Worm (Caenorhabditis elegans) whole organism, early embryonic: ENCODE measurements around the gene ZK1251.3.

ENCODE experiments used
- B0310.2 ChIP-seq: sonication (generic microtip); optimal IDR thresholded peaks from 2 replicates; lab custom pipeline; 2016; ENCODE audit warnings: mild to moderate bottlenecking, missing genetic modification characterization, missing compliant biosample characterization
- F13C5.2 ChIP-seq: sonication (generic microtip); optimal IDR thresholded peaks from 2 replicates; lab custom pipeline; 2017; ENCODE audit warnings: mild to moderate bottlenecking, missing genetic modification characterization, inconsistent platforms, missing compliant biosample characterization
- aly-1 ChIP-seq: sonication (generic microtip); optimal IDR thresholded peaks from 2 replicates; lab custom pipeline; 2016; ENCODE audit warnings: missing genetic modification characterization, missing compliant biosample characterization
- ama-1 ChIP-seq: fragments of 150-350 bp; optimal IDR thresholded peaks from 2 replicates; lab custom pipeline; 2014
- ceh-13 ChIP-seq: fragments of 200-800 bp; sonication (Bioruptor generic); optimal IDR thresholded peaks from 2 replicates; lab custom pipeline; 2018; ENCODE audit warnings: mild to moderate bottlenecking, missing genetic modification characterization, missing compliant biosample characterization
- ceh-36 ChIP-seq: sonication (generic microtip); optimal IDR thresholded peaks from 2 replicates; lab custom pipeline; 2016; ENCODE audit warnings: missing genetic modification characterization, inconsistent platforms, missing compliant biosample characterization
- ets-7 ChIP-seq: sonication (generic microtip); optimal IDR thresholded peaks from 2 replicates; lab custom pipeline; 2016; ENCODE audit warnings: missing genotype, missing genetic modification characterization, missing compliant biosample characterization
- flt-1 ChIP-seq: fragments of 200-800 bp; sonication (Bioruptor generic); IDR thresholded peaks from 2 replicates; pipeline ENCODE4 v1.3.6; 2022; ENCODE audit warnings: missing genetic modification characterization, missing compliant biosample characterization
- hmbx-1 ChIP-seq: sonication (generic microtip); optimal IDR thresholded peaks from 2 replicates; lab custom pipeline; 2016; ENCODE audit warnings: mild to moderate bottlenecking, missing genetic modification characterization, missing compliant biosample characterization
- hmg-4 ChIP-seq: fragments of 200-800 bp; sonication (Bioruptor generic); optimal IDR thresholded peaks from 2 replicates; lab custom pipeline; 2018; ENCODE audit warnings: mild to moderate bottlenecking, missing genetic modification characterization, missing compliant biosample characterization
- hnd-1 ChIP-seq: sonication (generic microtip); optimal IDR thresholded peaks from 2 replicates; lab custom pipeline; 2016; ENCODE audit warnings: missing genetic modification characterization, missing compliant biosample characterization
- pes-1 ChIP-seq: fragments of 200-800 bp; sonication (Bioruptor generic); IDR thresholded peaks from 2 replicates; pipeline ENCODE4 v1.3.6; 2022; ENCODE audit warnings: missing genetic modification reagents, missing genetic modification characterization, missing compliant biosample characterization
- scrt-1 ChIP-seq: fragments of 200-800 bp; sonication (Bioruptor generic); IDR thresholded peaks from 2 replicates; pipeline ENCODE4 v1.3.6; 2022; ENCODE audit warnings: missing genetic modification characterization, missing compliant biosample characterization
- sea-1 ChIP-seq: fragments of 200-800 bp; sonication (Bioruptor generic); conservative IDR thresholded peaks from 2 replicates; pipeline ENCODE4 v1.3.6; 2022; ENCODE audit warnings: missing genetic modification characterization, missing compliant biosample characterization
- tbx-11 ChIP-seq: fragments of 200-800 bp; sonication (Bioruptor generic); IDR thresholded peaks from 2 replicates; pipeline ENCODE4 v1.3.6; 2022; ENCODE audit warnings: missing genetic modification characterization, missing compliant biosample characterization
- tbx-37 ChIP-seq: fragments of 200-800 bp; sonication (Bioruptor generic); conservative IDR thresholded peaks from 2 replicates; pipeline ENCODE4 v1.3.6; 2022; ENCODE audit warnings: missing genetic modification reagents, missing genetic modification characterization, missing compliant biosample characterization
- tra-4 ChIP-seq: sonication (generic microtip); optimal IDR thresholded peaks from 2 replicates; lab custom pipeline; 2017; ENCODE audit warnings: missing genetic modification characterization, missing compliant biosample characterization

The ZK1251.3 gene

DNA sequence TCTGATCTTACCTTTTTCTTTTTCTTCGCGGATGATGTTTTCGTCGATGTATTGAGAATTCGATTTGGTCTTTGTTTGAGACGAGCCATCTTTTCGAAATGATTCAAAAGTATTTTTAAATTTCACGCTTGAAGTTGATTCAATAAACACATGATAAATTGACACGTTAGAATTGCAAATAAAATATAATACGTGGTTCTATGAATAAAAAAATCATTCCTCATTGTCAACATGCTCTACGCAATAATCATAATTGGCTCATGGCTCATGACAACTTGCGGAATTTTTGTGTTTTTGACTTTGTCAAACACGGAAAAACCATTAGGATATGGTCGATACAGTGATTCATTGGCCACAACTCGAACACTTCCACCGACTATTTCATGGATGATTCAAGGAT is at the start of gene ZK1251.3, which contains the start of gene htas-1:
Gene ZK1251.3, plus strand, starts transcription at position 226 of the 400 bp plus-strand sequence.
Gene htas-1, minus strand, starts transcription at position 101 of the 400 bp plus-strand sequence.
- TF ChIP-seq aly-1 (tag; lab: Kevin White, UChicago) (no peak), scrt-1 (GFP tag; lab: Robert Waterston, UW) (no peak), tbx-37 (no peak), ama-1 (lab: Kevin White, UChicago) (no peak), B0310.2 (no peak), hnd-1 (no peak), tbx-11 (GFP tag; lab: Robert Waterston, UW) (no peak), ets-7 (tag; lab: Kevin White, UChicago) (no peak), tra-4 (tag; lab: Kevin White, UChicago) (no peak), ceh-13 (no peak), ceh-36 (tag; lab: Kevin White, UChicago) (no peak), F13C5.2 (tag; lab: Kevin White, UChicago) (no peak)

DNA sequence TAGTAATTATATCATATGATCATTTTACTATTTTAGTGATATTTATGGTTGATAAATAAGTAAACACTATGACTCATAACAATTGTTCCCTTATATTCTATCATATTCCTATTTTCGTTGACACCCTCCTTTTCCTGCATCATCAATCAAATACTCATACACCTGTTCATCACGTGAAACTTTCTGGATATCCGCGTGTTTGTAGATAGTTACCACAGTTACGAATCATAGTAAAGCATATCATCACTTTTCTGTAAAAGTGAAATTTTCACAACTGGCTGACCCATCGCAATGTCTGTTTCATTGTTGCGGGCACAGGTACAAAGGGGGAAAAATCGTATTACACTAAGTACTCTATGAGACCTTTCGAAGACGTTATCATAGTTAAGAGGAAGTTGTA is 49.6 kb upstream of the ZK1251.3 start:
- TF ChIP-seq tbx-37 (no peak), B0310.2 (no peak), hmg-4 (no peak), ama-1 (lab: Kevin White, UChicago) (no peak), hmbx-1 (tag; lab: Kevin White, UChicago) (no peak), ceh-13 (no peak), scrt-1 (GFP tag; lab: Robert Waterston, UW) (no peak), F13C5.2 (tag; lab: Kevin White, UChicago) (no peak), pes-1 (GFP tag; lab: Robert Waterston, UW) (no peak), ets-7 (tag; lab: Kevin White, UChicago) (no peak)

DNA sequence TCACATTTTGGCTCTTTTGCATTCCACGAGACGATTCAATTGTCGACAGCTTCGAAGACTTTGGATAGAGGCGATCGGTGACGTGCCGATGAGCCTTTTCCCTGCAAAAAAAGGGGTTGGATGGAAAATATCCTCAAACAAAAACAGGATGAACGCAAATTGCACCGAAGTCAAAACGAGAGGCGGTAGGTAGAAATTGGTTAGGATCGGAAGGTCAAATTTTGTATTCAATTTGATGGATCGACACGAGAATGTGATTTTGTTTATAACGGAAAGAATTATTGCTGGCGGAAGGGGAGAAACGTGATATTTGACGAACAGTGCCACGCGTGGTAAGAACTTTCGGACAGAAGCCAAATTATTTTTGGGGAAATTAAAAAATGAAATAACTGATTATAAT is 48.6 kb upstream of the ZK1251.3 start, which contains the start of gene mca-1:
Gene mca-1, minus strand, starts transcription at position 101 of the 400 bp plus-strand sequence.
- TF ChIP-seq tbx-37, result no peak
- TF ChIP-seq sea-1, result no peak
- TF ChIP-seq hnd-1, result no peak
- TF ChIP-seq flt-1 (GFP tag; lab: Robert Waterston, UW), result no peak
- TF ChIP-seq aly-1 (tag; lab: Kevin White, UChicago), result no peak

DNA sequence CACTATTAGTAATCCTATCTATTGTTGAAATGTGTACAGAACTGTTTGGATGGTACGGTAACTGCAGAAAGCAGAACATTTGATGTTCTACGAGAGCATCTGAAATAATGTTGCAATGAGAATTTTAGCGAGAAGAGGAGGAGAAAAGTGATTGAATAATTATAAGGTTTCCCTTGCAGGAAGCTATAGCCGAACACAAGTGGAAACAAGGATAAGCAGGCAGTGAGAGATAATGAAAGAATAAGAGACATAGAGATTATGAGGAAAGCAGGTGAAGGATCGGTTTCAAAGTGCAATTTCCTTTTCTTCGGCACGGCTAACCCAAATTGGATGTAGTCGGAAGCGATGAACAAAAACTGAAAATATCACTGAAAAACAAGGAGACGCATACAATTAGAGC is 41.5 kb upstream of the ZK1251.3 start, which contains the start of gene del-2:
Gene del-2, minus strand, starts transcription at position 101 of the 400 bp plus-strand sequence.
- TF ChIP-seq ceh-36 (tag; lab: Kevin White, UChicago) (no peak), tbx-11 (GFP tag; lab: Robert Waterston, UW) (no peak), flt-1 (GFP tag; lab: Robert Waterston, UW) (no peak), tbx-37 (no peak), tra-4 (tag; lab: Kevin White, UChicago) (no peak), hnd-1 (no peak), pes-1 (GFP tag; lab: Robert Waterston, UW) (no peak), hmg-4 (no peak), sea-1 (no peak), ama-1 (lab: Kevin White, UChicago) (no peak), scrt-1 (GFP tag; lab: Robert Waterston, UW) (no peak)

DNA sequence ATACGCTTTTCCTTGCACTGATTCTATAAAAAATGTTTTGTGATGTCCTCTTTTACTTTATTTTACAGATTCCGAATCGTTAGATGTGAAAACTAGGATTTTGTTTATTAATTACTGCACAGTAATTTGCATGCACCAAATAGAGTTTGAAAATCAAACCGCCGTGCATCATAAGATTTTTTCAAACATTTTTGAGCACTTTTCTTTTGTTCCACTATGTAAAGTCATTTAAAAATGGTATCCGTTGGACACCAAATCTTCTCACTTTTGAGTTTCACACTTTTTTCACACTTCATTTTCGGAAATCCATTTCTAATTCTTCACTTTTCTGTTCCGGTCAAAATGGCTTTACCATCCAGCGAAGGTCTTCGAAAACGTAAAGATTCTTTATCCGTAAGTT is 40.3 kb upstream of the ZK1251.3 start, which contains the start of gene degl-2:
Gene degl-2, plus strand, starts transcription at position 301 of the 400 bp plus-strand sequence.
- TF ChIP-seq scrt-1 (GFP tag; lab: Robert Waterston, UW) (no peak), ets-7 (tag; lab: Kevin White, UChicago) (no peak), pes-1 (GFP tag; lab: Robert Waterston, UW) (no peak), tbx-11 (GFP tag; lab: Robert Waterston, UW) (no peak)

DNA sequence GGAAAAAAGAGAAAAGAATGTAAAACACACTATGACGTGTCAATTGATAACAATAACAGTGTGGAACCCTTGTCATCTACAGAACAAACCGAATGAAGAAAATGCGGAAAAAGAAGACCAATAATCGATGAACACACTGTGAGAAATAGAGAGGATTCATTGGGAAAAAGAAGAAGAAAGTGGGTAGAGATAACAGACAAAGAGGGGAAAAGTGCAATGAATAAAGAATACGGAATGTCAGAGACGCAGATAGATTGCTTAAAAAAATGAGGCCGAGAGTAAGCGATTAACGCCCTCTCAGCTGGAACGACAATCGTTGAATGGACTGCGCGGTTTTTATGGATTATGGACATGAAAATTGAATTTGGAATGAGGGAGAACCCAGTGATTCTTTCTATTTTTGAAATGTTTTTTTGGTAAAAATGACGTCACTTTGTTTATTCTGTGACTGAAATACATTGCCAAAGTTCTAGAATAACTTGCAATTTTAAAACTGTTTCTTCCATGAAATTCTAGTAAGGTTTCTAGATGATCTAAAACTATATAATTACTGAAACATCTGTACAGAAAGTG is 35.6 kb upstream of the ZK1251.3 start, which contains the start of gene amph-1:
Gene amph-1, minus strand, starts transcription at position 85 of the 573 bp plus-strand sequence.
- TF ChIP-seq scrt-1 (GFP tag; lab: Robert Waterston, UW) (no peak), F13C5.2 (tag; lab: Kevin White, UChicago) (peak; percentile 1)

DNA sequence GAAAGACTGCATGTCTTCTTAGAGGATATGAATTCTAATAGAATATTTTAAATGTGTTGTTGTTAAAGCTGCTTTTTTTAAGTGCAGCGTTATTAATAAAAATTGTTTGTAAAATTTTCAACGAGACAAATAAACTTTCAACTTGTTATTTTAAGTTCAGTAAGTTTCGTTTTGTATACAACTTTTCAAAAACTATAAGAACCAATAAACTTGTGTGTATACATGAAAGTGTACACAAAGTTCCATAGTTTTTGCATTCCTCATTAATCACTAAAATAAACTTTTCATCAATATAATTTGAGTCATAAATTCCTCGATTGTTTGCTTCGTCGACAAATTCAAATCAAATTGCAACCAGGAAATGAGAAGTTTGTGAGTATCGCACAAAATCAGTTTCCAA is 34.8 kb upstream of the ZK1251.3 start, which contains the start of gene srm-3:
Gene srm-3, plus strand, starts transcription at position 301 of the 400 bp plus-strand sequence.
- TF ChIP-seq flt-1 (GFP tag; lab: Robert Waterston, UW) (no peak), F13C5.2 (tag; lab: Kevin White, UChicago) (no peak), hmg-4 (no peak), hnd-1 (no peak), B0310.2 (no peak)

DNA sequence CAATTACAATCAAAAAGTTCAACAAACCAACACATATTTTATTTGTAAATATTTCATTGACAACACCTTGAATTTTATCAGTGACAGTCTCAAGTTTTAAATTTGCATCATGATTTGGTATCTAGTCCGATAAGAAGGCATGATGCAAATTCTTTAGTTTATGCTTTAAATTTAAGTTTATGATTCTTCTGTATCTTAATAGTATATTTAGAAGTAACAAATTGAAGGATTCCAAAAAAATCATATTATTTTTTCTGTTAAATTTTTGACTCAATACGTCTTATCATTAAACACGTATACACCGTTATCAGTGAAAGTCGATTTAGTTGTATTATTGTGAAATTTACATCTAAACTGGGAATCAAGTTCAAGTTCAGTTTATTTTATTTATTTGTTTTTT is 32.2 kb upstream of the ZK1251.3 start, which contains the start of gene chca-1:
Gene chca-1, plus strand, starts transcription at position 161 of the 400 bp plus-strand sequence.
- TF ChIP-seq tbx-37, result no peak
- no peak for TF ChIP-seq ama-1 (lab: Kevin White, UChicago)
- TF ChIP-seq pes-1 (GFP tag; lab: Robert Waterston, UW), result no peak
- no peak for TF ChIP-seq ets-7 (tag; lab: Kevin White, UChicago)
- no peak for TF ChIP-seq flt-1 (GFP tag; lab: Robert Waterston, UW)
- no peak for TF ChIP-seq hmbx-1 (tag; lab: Kevin White, UChicago)
- TF ChIP-seq ceh-13, result no peak
- no peak for TF ChIP-seq scrt-1 (GFP tag; lab: Robert Waterston, UW)
- no peak for TF ChIP-seq tbx-11 (GFP tag; lab: Robert Waterston, UW)
- no peak for TF ChIP-seq hmg-4
- no peak for TF ChIP-seq hnd-1
- no peak for TF ChIP-seq F13C5.2 (tag; lab: Kevin White, UChicago)
- TF ChIP-seq sea-1, result no peak
- no peak for TF ChIP-seq ceh-36 (tag; lab: Kevin White, UChicago)
- TF ChIP-seq aly-1 (tag; lab: Kevin White, UChicago), result no peak
- TF ChIP-seq tra-4 (tag; lab: Kevin White, UChicago), result no peak
- TF ChIP-seq B0310.2, result no peak
